Fruit fly (Drosophila melanogaster): ENCODE results near the gene CG11356.

DNA sequence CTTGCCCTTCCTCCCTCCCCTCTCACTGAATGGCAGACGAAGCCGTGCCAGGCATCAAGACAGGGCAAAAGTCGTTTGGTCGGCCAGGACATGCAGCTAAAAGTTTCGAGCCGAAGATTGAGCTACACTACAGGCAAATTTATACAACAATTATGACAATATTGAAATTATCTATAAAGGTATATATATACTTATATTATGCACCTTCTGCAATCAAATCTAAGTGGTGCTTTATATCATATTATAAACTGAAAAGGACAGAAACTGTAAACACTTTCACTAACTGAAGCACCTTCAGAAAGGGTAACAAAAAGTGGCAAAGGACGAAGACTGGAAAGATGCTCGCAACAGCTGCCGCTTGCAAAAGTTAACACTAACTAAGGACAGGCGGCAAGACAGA, 27.4 kb downstream of the CG11356 start:
- TF ChIP-seq pan (optimal IDR thresholded peaks at IDR 0.05) (no peak), psq (optimal IDR thresholded peaks at IDR 0.05) (no peak), CG8478 (optimal IDR thresholded peaks at IDR 0.05) (no peak), Dll (optimal IDR thresholded peaks at IDR 0.05) (no peak), EcR (GFP tag; optimal IDR thresholded peaks at IDR 0.05) (no peak), usp (GFP tag; optimal IDR thresholded peaks at IDR 0.05) (no peak)
